Worm (Caenorhabditis elegans) whole organism, L4/young adult: ENCODE data around the gene F54H12.2.

Experiments used
- W03F9.2 ChIP-seq: fragments of 150-350 bp; optimal IDR thresholded peaks from 2 replicates; lab custom pipeline; 2014; ENCODE audit warnings: missing biosample characterization, missing genetic modification characterization
- dao-5 ChIP-seq: sonication (generic microtip); optimal IDR thresholded peaks from 2 replicates; lab custom pipeline; 2016; ENCODE audit warnings: missing genotype, missing genetic modification characterization, moderate library complexity, missing compliant biosample characterization
- him-1 ChIP-seq: sonication (generic microtip); optimal IDR thresholded peaks from 2 replicates; lab custom pipeline; 2016; ENCODE audit warnings: missing genotype, missing genetic modification reagents, missing genetic modification characterization, missing compliant biosample characterization

DNA sequence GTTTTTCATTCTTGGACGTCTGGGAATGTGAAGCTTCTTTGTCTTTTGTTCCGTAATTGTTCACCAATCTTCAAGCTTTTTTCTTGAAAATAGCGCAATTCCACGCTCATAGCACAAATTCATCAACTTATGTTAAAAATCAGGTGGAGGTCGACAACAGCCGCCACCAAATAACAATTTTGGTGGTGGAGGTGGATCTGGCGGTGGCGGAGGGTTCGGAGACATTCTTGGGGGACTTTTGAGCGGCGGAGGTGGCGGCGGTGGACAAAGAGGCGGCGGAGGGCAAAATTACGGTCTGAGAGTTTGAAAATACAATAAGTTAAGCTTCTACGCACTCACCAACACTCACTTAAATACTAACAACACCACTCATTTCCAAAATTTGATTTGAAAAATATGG, 17.6 kb downstream of the F54H12.2 start:
- TF ChIP-seq him-1 (tag; lab: Kevin White, UChicago) = no peak
- no peak for TF ChIP-seq W03F9.2 (tag; lab: Kevin White, UChicago)
- no peak for TF ChIP-seq dao-5 (tag; lab: Kevin White, UChicago)
